Fruit fly (Drosophila melanogaster) whole organism, adult: ENCODE data around the gene CG5790.

Experiments used
- CG11617 ChIP-seq: fragments of 200-800 bp; sonication (Bioruptor generic); optimal IDR thresholded peaks from 2 replicates; lab custom pipeline; 2017; ENCODE audit warnings: mild to moderate bottlenecking, missing biosample characterization, missing genetic modification reagents, missing genetic modification characterization
- CG12768 ChIP-seq: fragments of 200-800 bp; sonication (Bioruptor generic); optimal IDR thresholded peaks from 2 replicates; lab custom pipeline; 2017; ENCODE audit warnings: missing biosample characterization, missing genetic modification characterization, mild to moderate bottlenecking, moderate library complexity, missing genetic modification reagents
- CG14711 ChIP-seq: fragments of 200-800 bp; sonication (Bioruptor generic); optimal IDR thresholded peaks from 2 replicates; lab custom pipeline; 2018; ENCODE audit warnings: missing biosample characterization, mild to moderate bottlenecking, missing genetic modification characterization, moderate library complexity
- CG1620 ChIP-seq: fragments of 200-800 bp; sonication (Bioruptor generic); optimal IDR thresholded peaks from 2 replicates; lab custom pipeline; 2016; ENCODE audit warnings: missing biosample characterization, missing genetic modification characterization
- CG33017 ChIP-seq: fragments of 200-800 bp; sonication (Bioruptor generic); optimal IDR thresholded peaks from 2 replicates; lab custom pipeline; 2018; ENCODE audit warnings: missing biosample characterization, mild to moderate bottlenecking, missing genetic modification characterization, moderate library complexity
- CG5204 ChIP-seq: fragments of 200-800 bp; sonication (Bioruptor generic); optimal IDR thresholded peaks from 2 replicates; lab custom pipeline; 2016; ENCODE audit warnings: missing biosample characterization, missing genetic modification characterization
- CG7045 ChIP-seq: fragments of 200-800 bp; sonication (Bioruptor generic); optimal IDR thresholded peaks from 2 replicates; lab custom pipeline; 2017; ENCODE audit warnings: missing biosample characterization, mild to moderate bottlenecking, missing genetic modification characterization
- CG7101 ChIP-seq: fragments of 200-800 bp; sonication (Bioruptor generic); optimal IDR thresholded peaks from 2 replicates; lab custom pipeline; 2018; ENCODE audit warnings: missing biosample characterization, mild to moderate bottlenecking, missing genetic modification characterization, moderate library complexity
- Clk ChIP-seq: fragments of 200-800 bp; sonication (Bioruptor generic); optimal IDR thresholded peaks from 2 replicates; lab custom pipeline; 2017; ENCODE audit warnings: missing biosample characterization, missing genetic modification characterization
- Crg-1 ChIP-seq: fragments of 200-800 bp; sonication (Bioruptor generic); optimal IDR thresholded peaks from 2 replicates; lab custom pipeline; 2016; ENCODE audit warnings: missing biosample characterization, missing genetic modification characterization
- Hr96 ChIP-seq: fragments of 200-800 bp; sonication (Bioruptor generic); optimal IDR thresholded peaks from 2 replicates; lab custom pipeline; 2016; ENCODE audit warnings: missing biosample characterization, missing genetic modification characterization
- Mnt ChIP-seq: fragments of 200-800 bp; sonication (Bioruptor generic); optimal IDR thresholded peaks from 2 replicates; lab custom pipeline; 2016; ENCODE audit warnings: missing biosample characterization, mild to moderate bottlenecking, missing genetic modification characterization
- bab1 ChIP-seq: fragments of 200-800 bp; sonication (Bioruptor generic); optimal IDR thresholded peaks from 3 replicates; lab custom pipeline; 2019; ENCODE audit warnings: missing biosample characterization, mild to moderate bottlenecking, missing genetic modification characterization, moderate library complexity
- cic ChIP-seq: fragments of 200-800 bp; sonication (Bioruptor generic); optimal IDR thresholded peaks from 2 replicates; lab custom pipeline; 2017; ENCODE audit warnings: missing biosample characterization, mild to moderate bottlenecking, missing genetic modification characterization, moderate library complexity
- cnc ChIP-seq, 2 experiments: fragments of >200 bp; optimal IDR thresholded peaks; 2 replicates each; lab custom pipeline; 2017
- kay ChIP-seq: fragments of 200-800 bp; sonication (Bioruptor generic); peaks from one replicate; lab custom pipeline; 2016; ENCODE audit warnings: missing biosample characterization, missing genetic modification characterization, borderline replicate concordance
- ovo ChIP-seq: fragments of 200-800 bp; sonication (Bioruptor generic); optimal IDR thresholded peaks from 2 replicates; lab custom pipeline; 2016; ENCODE audit warnings: missing biosample characterization, missing genetic modification characterization
- pad ChIP-seq: fragments of 200-800 bp; sonication (Bioruptor generic); optimal IDR thresholded peaks from 3 replicates; lab custom pipeline; 2017; ENCODE audit warnings: missing biosample characterization, missing genetic modification characterization, mild to moderate bottlenecking, moderate library complexity, missing genetic modification reagents
- tj ChIP-seq: fragments of 200-800 bp; sonication (Bioruptor generic); optimal IDR thresholded peaks from 3 replicates; lab custom pipeline; 2017; ENCODE audit warnings: missing biosample characterization, mild to moderate bottlenecking, missing genetic modification characterization, moderate library complexity
- toe ChIP-seq: fragments of 200-800 bp; sonication (Bioruptor generic); optimal IDR thresholded peaks from 2 replicates; lab custom pipeline; 2016; ENCODE audit warnings: missing biosample characterization, missing genetic modification characterization

CG5790 gene

dm6 chr2L:18327592-18328078 lies 33.0 kb downstream of the CG5790 start:
- TF ChIP-seq CG1620 (GFP tag; lab: Kevin White, UChicago), result no peak
- no peak for TF ChIP-seq Hr96 (GFP tag; lab: Kevin White, UChicago)
- no peak for TF ChIP-seq Mnt (GFP tag; lab: Kevin White, UChicago)
- TF ChIP-seq CG11617 (GFP tag; lab: Kevin White, UChicago), result peak; percentile 68
- TF ChIP-seq tj (GFP tag; lab: Kevin White, UChicago), result peak; percentile 41
- no peak for TF ChIP-seq cnc (optimal IDR thresholded peaks at IDR 0.05; lab: Kevin White, UChicago)
- TF ChIP-seq ovo (GFP tag; lab: Kevin White, UChicago), result peak; percentile 78
- no peak for TF ChIP-seq Crg-1 (GFP tag; lab: Kevin White, UChicago)
- TF ChIP-seq pad (GFP tag; lab: Kevin White, UChicago), result no peak
- TF ChIP-seq CG14711, result no peak
- peak; percentile 23 for TF ChIP-seq cic
- peak; percentile 24 for TF ChIP-seq CG5204 (GFP tag; lab: Kevin White, UChicago)
- peak; percentile 36 for TF ChIP-seq CG7045 (GFP tag; lab: Kevin White, UChicago)
- no peak for TF ChIP-seq bab1
- TF ChIP-seq CG33017 (tag; lab: Kevin White, UChicago), result peak; percentile 51
- peak; percentile 93 for TF ChIP-seq kay (GFP tag; lab: Kevin White, UChicago)
- no peak for TF ChIP-seq Clk
- TF ChIP-seq toe, result no peak
- no peak for TF ChIP-seq CG7101 (tag; lab: Kevin White, UChicago)
- peak; percentile 41 for TF ChIP-seq CG12768 (GFP tag; lab: Kevin White, UChicago)

- TF ChIP-seq toe, result no peak
- TF ChIP-seq Hr96 (GFP tag; lab: Kevin White, UChicago), result no peak
- no peak for TF ChIP-seq Clk
- no peak for TF ChIP-seq CG33017 (tag; lab: Kevin White, UChicago)
- no peak for TF ChIP-seq pad (GFP tag; lab: Kevin White, UChicago)
- no peak for TF ChIP-seq bab1
- no peak for TF ChIP-seq Crg-1 (GFP tag; lab: Kevin White, UChicago)
- no peak for TF ChIP-seq tj (GFP tag; lab: Kevin White, UChicago)
- TF ChIP-seq CG12768 (GFP tag; lab: Kevin White, UChicago), result no peak
Observed at dm6 chr2L:18328737-18329136, 34.1 kb downstream of the CG5790 start.

- TF ChIP-seq Mnt (GFP tag; lab: Kevin White, UChicago) (no peak), bab1 (no peak), pad (GFP tag; lab: Kevin White, UChicago) (no peak), CG11617 (GFP tag; lab: Kevin White, UChicago) (no peak), ovo (GFP tag; lab: Kevin White, UChicago) (no peak), Clk (no peak)
Observed at dm6 chr2L:18331612-18332011, 37.0 kb downstream of the CG5790 start.

- TF ChIP-seq CG5204 (GFP tag; lab: Kevin White, UChicago) (no peak), kay (GFP tag; lab: Kevin White, UChicago) (no peak), Hr96 (GFP tag; lab: Kevin White, UChicago) (no peak), cnc (optimal IDR thresholded peaks at IDR 0.05; lab: Kevin White, UChicago) (no peak), CG11617 (GFP tag; lab: Kevin White, UChicago) (no peak), Mnt (GFP tag; lab: Kevin White, UChicago) (no peak), bab1 (no peak), ovo (GFP tag; lab: Kevin White, UChicago) (no peak), Crg-1 (GFP tag; lab: Kevin White, UChicago) (no peak), CG14711 (no peak), CG7045 (GFP tag; lab: Kevin White, UChicago) (no peak), tj (GFP tag; lab: Kevin White, UChicago) (no peak), pad (GFP tag; lab: Kevin White, UChicago) (no peak), toe (no peak), CG12768 (GFP tag; lab: Kevin White, UChicago) (no peak), cic (no peak)
Observed at dm6 chr2L:18333831-18334437, 39.3 kb downstream of the CG5790 start.

dm6 chr2L:18335641-18336040 lies 41.0 kb downstream of the CG5790 start:
- TF ChIP-seq CG5204 (GFP tag; lab: Kevin White, UChicago), result no peak
- TF ChIP-seq Clk, result no peak
- no peak for TF ChIP-seq Hr96 (GFP tag; lab: Kevin White, UChicago)
- no peak for TF ChIP-seq bab1
- TF ChIP-seq kay (GFP tag; lab: Kevin White, UChicago), result no peak
- no peak for TF ChIP-seq Crg-1 (GFP tag; lab: Kevin White, UChicago)
- no peak for TF ChIP-seq ovo (GFP tag; lab: Kevin White, UChicago)

- TF ChIP-seq Clk (no peak), bab1 (no peak), CG12768 (GFP tag; lab: Kevin White, UChicago) (no peak), pad (GFP tag; lab: Kevin White, UChicago) (no peak), CG11617 (GFP tag; lab: Kevin White, UChicago) (no peak), kay (GFP tag; lab: Kevin White, UChicago) (no peak), CG7101 (tag; lab: Kevin White, UChicago) (no peak), cnc (optimal IDR thresholded peaks at IDR 0.05; lab: Kevin White, UChicago) (no peak), CG1620 (GFP tag; lab: Kevin White, UChicago) (no peak)
Observed at dm6 chr2L:18336531-18336930, 41.9 kb downstream of the CG5790 start.
